Fruit fly (Drosophila melanogaster) whole organism, embryonic: Measurements from ENCODE around the gene Synd.
A peak's percentile ranks its signal among the peaks of the same experiment; 100 is the strongest.

Experiments used
- B-H1 ChIP-seq: fragments of 200-800 bp; sonication (Bioruptor generic); IDR thresholded peaks from 3 replicates; pipeline ENCODE4 v1.3.6; 2022; ENCODE audit warnings: missing biosample characterization, missing genetic modification characterization
- CG10431 ChIP-seq: fragments of 200-800 bp; sonication (Bioruptor generic); optimal IDR thresholded peaks from 3 replicates; lab custom pipeline; 2018; ENCODE audit warnings: missing biosample characterization, mild to moderate bottlenecking, missing genetic modification characterization
- CG10462 ChIP-seq: fragments of 200-800 bp; sonication (Bioruptor generic); optimal IDR thresholded peaks from 2 replicates; lab custom pipeline; 2016; ENCODE audit warnings: missing biosample characterization, missing genetic modification characterization
- CG10979 ChIP-seq: fragments of 200-800 bp; sonication (Bioruptor generic); optimal IDR thresholded peaks from 2 replicates; lab custom pipeline; 2018; ENCODE audit warnings: missing biosample characterization, mild to moderate bottlenecking, missing genetic modification characterization, moderate library complexity
- CG11504 ChIP-seq: fragments of 200-800 bp; sonication (Bioruptor generic); optimal IDR thresholded peaks from 3 replicates; lab custom pipeline; 2019; ENCODE audit warnings: missing biosample characterization, mild to moderate bottlenecking, missing genetic modification characterization, moderate library complexity
- CG14860 ChIP-seq: fragments of 200-800 bp; sonication (Bioruptor generic); IDR thresholded peaks from 3 replicates; pipeline ENCODE4 v1.3.6; 2022; ENCODE audit warnings: missing biosample characterization, missing genetic modification characterization; ENCODE audit not compliant: partially characterized antibody
- CG2678 ChIP-seq: fragments of 200-800 bp; sonication (Bioruptor generic); optimal IDR thresholded peaks from 3 replicates; lab custom pipeline; 2019; ENCODE audit warnings: missing biosample characterization, mild to moderate bottlenecking, missing genetic modification characterization, moderate library complexity
- CG3065 ChIP-seq: fragments of 200-800 bp; sonication (Bioruptor generic); optimal IDR thresholded peaks from 2 replicates; lab custom pipeline; 2016; ENCODE audit warnings: missing biosample characterization, missing genetic modification characterization
- CG4282 ChIP-seq: fragments of 200-800 bp; sonication (Bioruptor generic); optimal IDR thresholded peaks from 2 replicates; lab custom pipeline; 2016; ENCODE audit warnings: missing biosample characterization, missing genetic modification characterization
- CG6791 ChIP-seq: fragments of 200-800 bp; sonication (Bioruptor generic); IDR thresholded peaks from 3 replicates; pipeline ENCODE4 v1.3.6; 2022; ENCODE audit warnings: missing biosample characterization, missing genetic modification characterization; ENCODE audit not compliant: partially characterized antibody
- CG7839 ChIP-seq: fragments of 200-800 bp; sonication (Bioruptor generic); optimal IDR thresholded peaks from 3 replicates; lab custom pipeline; 2018; ENCODE audit warnings: missing biosample characterization, mild to moderate bottlenecking, missing genetic modification characterization, moderate library complexity
- CG8478 ChIP-seq: fragments of >200 bp; optimal IDR thresholded peaks from 2 replicates; lab custom pipeline; 2018
- CG9817 ChIP-seq: fragments of 200-800 bp; sonication (Bioruptor generic); optimal IDR thresholded peaks from 2 replicates; lab custom pipeline; 2018; ENCODE audit warnings: missing biosample characterization, mild to moderate bottlenecking, missing genetic modification characterization, moderate library complexity
- E2f1 ChIP-seq: fragments of 200-800 bp; sonication (Bioruptor generic); IDR thresholded peaks from 2 replicates; pipeline ENCODE4 v1.3.6; 2022; ENCODE audit warnings: missing biosample characterization, missing genetic modification characterization
- ERR ChIP-seq: fragments of 200-800 bp; sonication (Bioruptor generic); optimal IDR thresholded peaks from 2 replicates; lab custom pipeline; 2016; ENCODE audit warnings: missing biosample characterization, missing genetic modification characterization
- Ets65A ChIP-seq: fragments of 200-800 bp; sonication (Bioruptor generic); peaks from one replicate; lab custom pipeline; 2016; ENCODE audit warnings: missing biosample characterization, missing genetic modification characterization
- Fer1 ChIP-seq: fragments of 200-800 bp; sonication (Bioruptor generic); optimal IDR thresholded peaks from 2 replicates; lab custom pipeline; 2017; ENCODE audit warnings: missing biosample characterization, mild to moderate bottlenecking, missing genetic modification characterization
- Hand ChIP-seq: fragments of 200-800 bp; sonication (Bioruptor generic); optimal IDR thresholded peaks from 2 replicates; lab custom pipeline; 2017; ENCODE audit warnings: mild to moderate bottlenecking, missing biosample characterization, missing genetic modification reagents, missing genetic modification characterization
- Lhr ChIP-seq: fragments of 200-800 bp; sonication (Bioruptor generic); optimal IDR thresholded peaks from 3 replicates; lab custom pipeline; 2017; ENCODE audit warnings: mild to moderate bottlenecking, missing biosample characterization, missing genetic modification reagents, missing genetic modification characterization
- Meics ChIP-seq: fragments of 200-800 bp; sonication (Bioruptor generic); optimal IDR thresholded peaks from 2 replicates; lab custom pipeline; 2017; ENCODE audit warnings: missing biosample characterization, mild to moderate bottlenecking, missing genetic modification characterization
- Oli ChIP-seq: fragments of 200-800 bp; sonication (Bioruptor generic); optimal IDR thresholded peaks from 2 replicates; lab custom pipeline; 2018; ENCODE audit warnings: missing biosample characterization, mild to moderate bottlenecking, missing genetic modification characterization, moderate library complexity
- Ravus ChIP-seq: fragments of 200-800 bp; sonication (Bioruptor generic); IDR thresholded peaks from 2 replicates; pipeline ENCODE4 v1.3.6; 2022; ENCODE audit warnings: missing biosample characterization, missing genetic modification characterization
- Stat92E ChIP-seq, 3 experiments: fragments of >200 bp in 2 of 3; fragments of 200-800 bp in 1 of 3; sonication (Bioruptor generic) in 1 of 3; optimal IDR thresholded peaks; 2 replicates each; lab custom pipeline; 2017 to 2019; ENCODE audit warnings: missing biosample characterization in 3 of 3, missing genetic modification characterization in 3 of 3, mild to moderate bottlenecking in 1 of 3, moderate library complexity in 1 of 3
- Trl ChIP-seq, 3 experiments: fragments of >200 bp in 2 of 3; fragments of 200-800 bp in 1 of 3; sonication (Bioruptor generic) in 1 of 3; optimal IDR thresholded peaks; 2 replicates in 1 of 3; 3 replicates in 2 of 3; lab custom pipeline; 2016 to 2017; ENCODE audit warnings: missing biosample characterization in 1 of 3, missing genetic modification characterization in 1 of 3
- Xbp1 ChIP-seq: fragments of 200-800 bp; sonication (Bioruptor generic); optimal IDR thresholded peaks from 3 replicates; lab custom pipeline; 2016; ENCODE audit warnings: missing biosample characterization, mild to moderate bottlenecking, missing genetic modification characterization
- aop ChIP-seq: fragments of 200-800 bp; sonication (Bioruptor generic); IDR thresholded peaks from 2 replicates; pipeline ENCODE4 v1.3.6; 2022; ENCODE audit warnings: missing biosample characterization, missing genetic modification characterization
- cato ChIP-seq: fragments of 200-800 bp; sonication (Bioruptor generic); optimal IDR thresholded peaks from 2 replicates; lab custom pipeline; 2016; ENCODE audit warnings: missing biosample characterization, missing genetic modification characterization, borderline replicate concordance
- chn ChIP-seq: fragments of 200-800 bp; sonication (Bioruptor generic); optimal IDR thresholded peaks from 2 replicates; lab custom pipeline; 2016; ENCODE audit warnings: missing biosample characterization, missing genetic modification characterization
- corto ChIP-seq: fragments of 200-800 bp; sonication (Bioruptor generic); optimal IDR thresholded peaks from 2 replicates; lab custom pipeline; 2016; ENCODE audit warnings: missing biosample characterization, mild to moderate bottlenecking, missing genetic modification characterization, moderate library complexity
- danr ChIP-seq: fragments of 200-800 bp; sonication (Bioruptor generic); IDR thresholded peaks from 2 replicates; pipeline ENCODE4 v1.3.6; 2022; ENCODE audit warnings: missing biosample characterization, missing genetic modification characterization
- disco-r ChIP-seq: fragments of 200-800 bp; sonication (Bioruptor generic); optimal IDR thresholded peaks from 2 replicates; lab custom pipeline; 2016; ENCODE audit warnings: missing biosample characterization, missing genetic modification characterization
- fd102C ChIP-seq: fragments of 200-800 bp; sonication (Bioruptor generic); optimal IDR thresholded peaks from 2 replicates; lab custom pipeline; 2018; ENCODE audit warnings: missing biosample characterization, mild to moderate bottlenecking, missing genetic modification characterization, moderate library complexity
- gcm ChIP-seq: fragments of 200-800 bp; sonication (Bioruptor generic); optimal IDR thresholded peaks from 2 replicates; lab custom pipeline; 2019; ENCODE audit warnings: missing biosample characterization, mild to moderate bottlenecking, missing genetic modification characterization, moderate library complexity
- her ChIP-seq: fragments of 200-800 bp; sonication (Bioruptor generic); optimal IDR thresholded peaks from 2 replicates; lab custom pipeline; 2016; ENCODE audit warnings: missing biosample characterization, missing genetic modification characterization
- hth ChIP-seq: fragments of >200 bp; optimal IDR thresholded peaks from 2 replicates; lab custom pipeline; 2017; ENCODE audit warnings: inconsistent platforms
- klu ChIP-seq: fragments of 200-800 bp; sonication (Bioruptor generic); IDR thresholded peaks from 2 replicates; pipeline ENCODE4 v1.3.6; 2022; ENCODE audit warnings: missing biosample characterization, missing genetic modification characterization
- lilli ChIP-seq: fragments of 200-800 bp; sonication (Bioruptor generic); optimal IDR thresholded peaks from 3 replicates; lab custom pipeline; 2016; ENCODE audit warnings: missing biosample characterization, missing genetic modification characterization
- lmd ChIP-seq: fragments of 200-800 bp; sonication (Bioruptor generic); IDR thresholded peaks from 2 replicates; pipeline ENCODE4 v1.3.6; 2022; ENCODE audit warnings: missing biosample characterization, missing genetic modification characterization
- oc ChIP-seq: fragments of 200-800 bp; sonication (Bioruptor generic); optimal IDR thresholded peaks from 2 replicates; lab custom pipeline; 2018; ENCODE audit warnings: missing biosample characterization, mild to moderate bottlenecking, missing genetic modification characterization, moderate library complexity
- odd ChIP-seq: fragments of 200-800 bp; sonication (Bioruptor generic); optimal IDR thresholded peaks from 2 replicates; lab custom pipeline; 2017; ENCODE audit warnings: missing biosample characterization, mild to moderate bottlenecking, missing genetic modification characterization
- otp ChIP-seq: fragments of 200-800 bp; sonication (Bioruptor generic); IDR thresholded peaks from 3 replicates; pipeline ENCODE4, ENCODE4 v1.3.6; 2022; ENCODE audit warnings: missing biosample characterization, missing genetic modification characterization
- pfk ChIP-seq: fragments of 200-800 bp; sonication (Bioruptor generic); optimal IDR thresholded peaks from 2 replicates; lab custom pipeline; 2018; ENCODE audit warnings: missing biosample characterization, mild to moderate bottlenecking, missing genetic modification characterization, moderate library complexity
- psq ChIP-seq: fragments of 200-800 bp; sonication (Bioruptor generic); optimal IDR thresholded peaks from 2 replicates; lab custom pipeline; 2017; ENCODE audit warnings: missing biosample characterization, missing genetic modification characterization
- scrt ChIP-seq: fragments of 200-800 bp; sonication (Bioruptor generic); optimal IDR thresholded peaks from 2 replicates; lab custom pipeline; 2018; ENCODE audit warnings: missing biosample characterization, mild to moderate bottlenecking, missing genetic modification characterization, moderate library complexity
- sisA ChIP-seq: fragments of 200-800 bp; sonication (Bioruptor generic); IDR thresholded peaks from 2 replicates; pipeline ENCODE4 v1.3.6; 2022; ENCODE audit warnings: missing biosample characterization, missing genetic modification characterization
- stc ChIP-seq: fragments of 200-800 bp; sonication (Bioruptor generic); IDR thresholded peaks from 2 replicates; pipeline ENCODE4 v1.3.6; 2022; ENCODE audit warnings: missing biosample characterization, missing genetic modification characterization
- tap ChIP-seq: fragments of 200-800 bp; optimal IDR thresholded peaks from 3 replicates; lab custom pipeline; 2019; ENCODE audit warnings: missing biosample characterization, mild to moderate bottlenecking, missing genetic modification characterization, moderate library complexity
- tna ChIP-seq: fragments of 200-800 bp; sonication (Bioruptor generic); IDR thresholded peaks from 2 replicates; pipeline ENCODE4 v1.3.6; 2022; ENCODE audit warnings: missing biosample characterization, missing genetic modification characterization; ENCODE audit not compliant: partially characterized antibody
- toy ChIP-seq: fragments of 200-800 bp; sonication (Bioruptor generic); IDR thresholded peaks from 2 replicates; pipeline ENCODE4 v1.3.6; 2022; ENCODE audit warnings: missing biosample characterization, missing genetic modification characterization
- unpg ChIP-seq: fragments of 200-800 bp; sonication (Bioruptor generic); optimal IDR thresholded peaks from 3 replicates; lab custom pipeline; 2018; ENCODE audit warnings: missing biosample characterization, mild to moderate bottlenecking, missing genetic modification characterization, moderate library complexity
- zen2 ChIP-seq: fragments of 200-800 bp; sonication (Bioruptor generic); IDR thresholded peaks from 3 replicates; pipeline ENCODE4 v1.3.6; 2022; ENCODE audit warnings: missing biosample characterization, missing genetic modification characterization; ENCODE audit not compliant: partially characterized antibody

Gene Synd

DNA sequence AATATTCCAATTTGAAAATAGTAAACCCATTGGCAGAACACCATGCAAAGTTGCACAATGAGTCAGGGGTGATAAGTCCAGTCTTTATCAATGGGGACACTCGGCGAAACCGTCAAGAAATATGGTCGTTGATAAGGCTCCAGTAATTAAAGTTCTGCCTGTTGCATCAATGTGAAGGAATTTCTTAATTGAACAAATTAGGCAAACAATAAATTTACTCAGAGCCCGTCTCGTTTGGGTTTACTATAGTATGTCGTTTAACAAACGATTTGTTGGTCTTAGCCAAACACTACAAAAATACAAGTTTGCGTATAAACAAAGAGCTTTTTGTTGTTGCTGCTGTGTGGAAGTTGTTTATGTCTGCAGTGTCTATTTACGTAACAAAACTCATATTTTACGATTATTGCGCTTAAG lies 2.2 kb downstream of the Synd start (continued):
- TF ChIP-seq cato (GFP tag; lab: Kevin White, UChicago) (peak; percentile 26), CG8478 (lab: Kevin White, UChicago) (no peak), CG6791 (GFP tag; lab: Robert Waterston, UW) (no peak), otp (GFP tag; lab: Robert Waterston, UW) (0 out of 3 replicates have a peak, but pooled peaks have one; percentile 23), chn (GFP tag; lab: Kevin White, UChicago) (no peak), aop (no peak), Stat92E (GFP tag; optimal IDR thresholded peaks at IDR 0.05; lab: Kevin White, UChicago) (no peak), CG10979 (tag; lab: Kevin White, UChicago) (no peak), CG2678 (tag; lab: Kevin White, UChicago) (peak; percentile 66), Hand (GFP tag; lab: Kevin White, UChicago) (no peak), Trl (optimal IDR thresholded peaks at IDR 0.05; lab: Kevin White, UChicago) (no peak), Trl (GFP tag; optimal IDR thresholded peaks at IDR 0.05; lab: Kevin White, UChicago) (no peak), ERR (GFP tag; lab: Kevin White, UChicago) (no peak), psq (GFP tag; lab: Kevin White, UChicago) (no peak), gcm (GFP tag; lab: Kevin White, UChicago) (no peak), lilli (no peak), scrt (peak; percentile 21), odd (peak; percentile 64), corto (no peak), sisA (GFP tag; lab: Robert Waterston, UW) (no peak), CG10431 (GFP tag; lab: Kevin White, UChicago) (peak; percentile 31), CG4282 (GFP tag; lab: Kevin White, UChicago) (no peak), CG10462 (GFP tag; lab: Kevin White, UChicago) (no peak), Meics (GFP tag; lab: Kevin White, UChicago) (peak; percentile 66), CG14860 (GFP tag; lab: Robert Waterston, UW) (no peak), E2f1 (no peak; the same call in 1 of the 2 replicates), unpg (GFP tag; lab: Kevin White, UChicago) (peak; percentile 69), Oli (peak; percentile 44), B-H1 (GFP tag; lab: Robert Waterston, UW) (no peak; the same call in 2 of the 3 replicates), stc (GFP tag; lab: Robert Waterston, UW) (no peak), fd102C (GFP tag; lab: Kevin White, UChicago) (no peak), disco-r (GFP tag; lab: Kevin White, UChicago) (no peak), klu (GFP tag; lab: Robert Waterston, UW) (no peak), oc (tag; lab: Kevin White, UChicago) (peak; percentile 39), pfk (GFP tag; lab: Kevin White, UChicago) (no peak), lmd (GFP tag; lab: Robert Waterston, UW) (no peak), toy (GFP tag; lab: Robert Waterston, UW) (no peak), Ravus (GFP tag; lab: Robert Waterston, UW) (no peak), Fer1 (GFP tag; lab: Kevin White, UChicago) (peak; percentile 59), CG3065 (no peak), CG9817 (peak; percentile 36), Lhr (GFP tag; lab: Kevin White, UChicago) (no peak), her (peak; percentile 46), CG7839 (tag; lab: Kevin White, UChicago) (peak; percentile 26), Ets65A (GFP tag; lab: Kevin White, UChicago) (no peak), hth (lab: Kevin White, UChicago) (no peak), danr (no peak), zen2 (no peak), tna (GFP tag; lab: Robert Waterston, UW) (no peak), tap (tag; lab: Kevin White, UChicago) (peak; percentile 8), CG11504 (tag; lab: Kevin White, UChicago) (peak; percentile 40), Xbp1 (GFP tag; lab: Kevin White, UChicago) (no peak)
